Worm (Caenorhabditis elegans) whole organism, L1 larva: ENCODE measurements around the gene inf-1.

Experiments used
- C04F5.9 ChIP-seq: sonication (generic microtip); optimal IDR thresholded peaks from 2 replicates; lab custom pipeline; 2016; ENCODE audit warnings: missing genetic modification characterization, missing compliant biosample characterization
- C34B4.2 ChIP-seq: sonication (generic microtip); optimal IDR thresholded peaks from 2 replicates; lab custom pipeline; 2017; ENCODE audit warnings: mild to moderate bottlenecking, missing genetic modification characterization, missing compliant biosample characterization
- Y116A8C.19 ChIP-seq: sonication (generic microtip); optimal IDR thresholded peaks from 2 replicates; lab custom pipeline; 2016; ENCODE audit warnings: missing compliant biosample characterization, missing genetic modification characterization, borderline replicate concordance
- aly-2 ChIP-seq: fragments of 150-350 bp; optimal IDR thresholded peaks from 2 replicates; lab custom pipeline; 2014; ENCODE audit warnings: missing biosample characterization, missing genetic modification characterization
- ama-1 ChIP-seq: fragments of 150-350 bp; optimal IDR thresholded peaks from 2 replicates; lab custom pipeline; 2014
- blmp-1 ChIP-seq: fragments of 150-350 bp; optimal IDR thresholded peaks from 2 replicates; lab custom pipeline; 2014; ENCODE audit warnings: missing biosample characterization, missing genetic modification characterization
- ceh-63 ChIP-seq: fragments of 200-800 bp; sonication (Bioruptor generic); optimal IDR thresholded peaks from 2 replicates; lab custom pipeline; 2018; ENCODE audit warnings: mild to moderate bottlenecking, missing genetic modification characterization, missing compliant biosample characterization
- ceh-8 ChIP-seq: fragments of 200-800 bp; sonication (Bioruptor generic); optimal IDR thresholded peaks from 2 replicates; lab custom pipeline; 2018; ENCODE audit warnings: mild to moderate bottlenecking, missing genetic modification characterization, moderate library complexity, missing compliant biosample characterization
- ceh-88 ChIP-seq: fragments of 200-800 bp; sonication (Bioruptor generic); IDR thresholded peaks from 2 replicates; pipeline ENCODE4 v1.3.6; 2022; ENCODE audit warnings: missing genetic modification characterization, missing compliant biosample characterization
- ceh-90 ChIP-seq: sonication (generic microtip); optimal IDR thresholded peaks from 2 replicates; lab custom pipeline; 2016; ENCODE audit warnings: missing genetic modification characterization, missing compliant biosample characterization
- ces-1 ChIP-seq: fragments of 150-350 bp; optimal IDR thresholded peaks from 2 replicates; lab custom pipeline; 2014; ENCODE audit warnings: missing biosample characterization, missing genetic modification reagents, missing genetic modification characterization
- dpl-1 ChIP-seq, 3 experiments: fragments of 150-350 bp in 2 of 3; sonication (generic microtip) in 1 of 3; optimal IDR thresholded peaks; 2 replicates each; lab custom pipeline; 2014 to 2017; ENCODE audit warnings: missing biosample characterization in 3 of 3, missing genetic modification characterization in 3 of 3, missing genetic modification reagents in 3 of 3
- dsc-1 ChIP-seq: sonication (generic microtip); optimal IDR thresholded peaks from 2 replicates; lab custom pipeline; 2016; ENCODE audit warnings: mild to moderate bottlenecking, missing genetic modification characterization, missing compliant biosample characterization
- efl-1 ChIP-seq, 4 experiments: fragments of 150-350 bp; optimal IDR thresholded peaks in 3 of 4; peaks in 1 of 4; 1 replicate in 1 of 4; 2 replicates in 3 of 4; lab custom pipeline; 2014; ENCODE audit warnings: missing biosample characterization in 2 of 4, missing genetic modification characterization in 2 of 4, missing genetic modification reagents in 2 of 4
- egl-27 ChIP-seq, 2 experiments: fragments of 150-350 bp in 1 of 2; sonication (generic microtip); optimal IDR thresholded peaks; 3 replicates each; lab custom pipeline; 2017 to 2018; ENCODE audit warnings: missing biosample characterization in 2 of 2, missing genetic modification characterization in 2 of 2, missing genetic modification reagents in 2 of 2
- ets-5 ChIP-seq: fragments of 200-800 bp; sonication (Bioruptor generic); IDR thresholded peaks from 2 replicates; pipeline ENCODE4 v1.3.6; 2022; ENCODE audit warnings: missing genetic modification characterization, missing compliant biosample characterization
- fkh-10 ChIP-seq: sonication (generic microtip); optimal IDR thresholded peaks from 2 replicates; lab custom pipeline; 2017; ENCODE audit warnings: missing biosample characterization, missing genetic modification reagents, missing genetic modification characterization
- fkh-8 ChIP-seq: sonication (generic microtip); optimal IDR thresholded peaks from 2 replicates; lab custom pipeline; 2016; ENCODE audit warnings: mild to moderate bottlenecking, missing genetic modification characterization, missing compliant biosample characterization
- hlh-17 ChIP-seq: fragments of 200-800 bp; sonication (Bioruptor generic); optimal IDR thresholded peaks from 2 replicates; lab custom pipeline; 2018; ENCODE audit warnings: missing genetic modification characterization, mild to moderate bottlenecking, missing compliant biosample characterization, moderate library complexity, borderline replicate concordance
- hlh-4 ChIP-seq: sonication (generic microtip); optimal IDR thresholded peaks from 2 replicates; lab custom pipeline; 2016; ENCODE audit warnings: mild to moderate bottlenecking, missing genetic modification characterization, missing compliant biosample characterization
- hpl-2 ChIP-seq: fragments of 150-350 bp; optimal IDR thresholded peaks from 2 replicates; lab custom pipeline; 2014; ENCODE audit warnings: missing biosample characterization, missing genetic modification reagents, missing genetic modification characterization
- irx-1 ChIP-seq: sonication (generic microtip); optimal IDR thresholded peaks from 2 replicates; lab custom pipeline; 2016; ENCODE audit warnings: missing genetic modification characterization, missing compliant biosample characterization
- lin-13 ChIP-seq: fragments of 150-350 bp; optimal IDR thresholded peaks from 2 replicates; lab custom pipeline; 2014; ENCODE audit warnings: missing biosample characterization, missing genetic modification reagents, missing genetic modification characterization
- lin-14 ChIP-seq: fragments of 200-800 bp; sonication (Bioruptor generic); optimal IDR thresholded peaks from 2 replicates; lab custom pipeline; 2018; ENCODE audit warnings: mild to moderate bottlenecking, missing genetic modification characterization, moderate library complexity, missing compliant biosample characterization
- lin-35 ChIP-seq, 2 experiments: fragments of 150-350 bp; optimal IDR thresholded peaks; 2 replicates each; lab custom pipeline; 2014; ENCODE audit warnings: missing biosample characterization in 2 of 2, missing genetic modification characterization in 2 of 2, missing genetic modification reagents in 2 of 2
- lsy-2 ChIP-seq, 2 experiments: fragments of 150-350 bp; optimal IDR thresholded peaks; 2 replicates each; lab custom pipeline; 2014; ENCODE audit warnings: missing biosample characterization in 2 of 2, missing genetic modification characterization in 2 of 2
- mdl-1 ChIP-seq, 2 experiments: fragments of 150-350 bp; optimal IDR thresholded peaks; 2 replicates each; lab custom pipeline; 2014 to 2017; ENCODE audit warnings: missing biosample characterization in 2 of 2, missing genetic modification characterization in 2 of 2, inconsistent platforms in 1 of 2
- nhr-12 ChIP-seq: sonication (generic microtip); optimal IDR thresholded peaks from 2 replicates; lab custom pipeline; 2017; ENCODE audit warnings: missing biosample characterization, missing genetic modification characterization
- nhr-20 ChIP-seq: sonication (generic microtip); optimal IDR thresholded peaks from 2 replicates; lab custom pipeline; 2016; ENCODE audit warnings: mild to moderate bottlenecking, missing genetic modification characterization, missing compliant biosample characterization
- nhr-237 ChIP-seq: fragments of 150-350 bp; optimal IDR thresholded peaks from 2 replicates; lab custom pipeline; 2014; ENCODE audit warnings: missing biosample characterization, missing genetic modification characterization
- nhr-28 ChIP-seq: fragments of 150-350 bp; optimal IDR thresholded peaks from 2 replicates; lab custom pipeline; 2014; ENCODE audit warnings: missing biosample characterization, missing genetic modification characterization
- nhr-47 ChIP-seq: sonication (generic microtip); optimal IDR thresholded peaks from 2 replicates; lab custom pipeline; 2016; ENCODE audit warnings: mild to moderate bottlenecking, missing genetic modification characterization, moderate library complexity, missing compliant biosample characterization
- nhr-77 ChIP-seq: fragments of 150-350 bp; optimal IDR thresholded peaks from 2 replicates; lab custom pipeline; 2014; ENCODE audit warnings: missing biosample characterization, missing genetic modification characterization
- nhr-84 ChIP-seq: sonication (generic microtip); optimal IDR thresholded peaks from 2 replicates; lab custom pipeline; 2017; ENCODE audit warnings: missing biosample characterization, missing genetic modification characterization
- nhr-85 ChIP-seq: sonication (generic microtip); peaks from one replicate; lab custom pipeline; 2016; ENCODE audit warnings: missing genetic modification characterization, inconsistent platforms, missing compliant biosample characterization
- pag-3 ChIP-seq: sonication (generic microtip); optimal IDR thresholded peaks from 2 replicates; lab custom pipeline; 2017; ENCODE audit warnings: missing genetic modification characterization, mild to moderate bottlenecking, missing compliant biosample characterization, antibody characterized with exemption, borderline replicate concordance; ENCODE audit not compliant: insufficient read depth
- skn-1 ChIP-seq: fragments of 150-350 bp; optimal IDR thresholded peaks from 2 replicates; lab custom pipeline; 2014; ENCODE audit warnings: missing biosample characterization, missing genetic modification characterization
- snu-23 ChIP-seq: sonication (generic microtip); optimal IDR thresholded peaks from 2 replicates; lab custom pipeline; 2016; ENCODE audit warnings: missing genetic modification characterization, missing compliant biosample characterization
- sox-4 ChIP-seq: sonication (generic microtip); optimal IDR thresholded peaks from 2 replicates; lab custom pipeline; 2016; ENCODE audit warnings: missing genetic modification characterization, missing compliant biosample characterization
- sptf-1 ChIP-seq: fragments of 150-350 bp; optimal IDR thresholded peaks from 2 replicates; lab custom pipeline; 2014; ENCODE audit warnings: missing biosample characterization, missing genetic modification characterization
- sup-37 ChIP-seq: fragments of 200-800 bp; sonication (Bioruptor generic); optimal IDR thresholded peaks from 2 replicates; lab custom pipeline; 2018; ENCODE audit warnings: mild to moderate bottlenecking, missing genetic modification characterization, missing compliant biosample characterization
- tlp-1 ChIP-seq: fragments of 150-350 bp; optimal IDR thresholded peaks from 2 replicates; lab custom pipeline; 2014; ENCODE audit warnings: missing biosample characterization, missing genetic modification characterization
- unc-30 ChIP-seq: sonication (generic microtip); optimal IDR thresholded peaks from 2 replicates; lab custom pipeline; 2017; ENCODE audit warnings: missing biosample characterization, missing genetic modification characterization
- unc-62 ChIP-seq: fragments of 150-350 bp; optimal IDR thresholded peaks from 2 replicates; lab custom pipeline; 2014; ENCODE audit warnings: missing biosample characterization, missing genetic modification reagents, missing genetic modification characterization
- vab-15 ChIP-seq: sonication (generic microtip); optimal IDR thresholded peaks from 2 replicates; lab custom pipeline; 2017; ENCODE audit warnings: missing genotype, mild to moderate bottlenecking, missing genetic modification characterization, missing compliant biosample characterization
- ztf-4 ChIP-seq: fragments of 150-350 bp; optimal IDR thresholded peaks from 2 replicates; lab custom pipeline; 2014; ENCODE audit warnings: missing biosample characterization, missing genetic modification characterization

The inf-1 gene

DNA sequence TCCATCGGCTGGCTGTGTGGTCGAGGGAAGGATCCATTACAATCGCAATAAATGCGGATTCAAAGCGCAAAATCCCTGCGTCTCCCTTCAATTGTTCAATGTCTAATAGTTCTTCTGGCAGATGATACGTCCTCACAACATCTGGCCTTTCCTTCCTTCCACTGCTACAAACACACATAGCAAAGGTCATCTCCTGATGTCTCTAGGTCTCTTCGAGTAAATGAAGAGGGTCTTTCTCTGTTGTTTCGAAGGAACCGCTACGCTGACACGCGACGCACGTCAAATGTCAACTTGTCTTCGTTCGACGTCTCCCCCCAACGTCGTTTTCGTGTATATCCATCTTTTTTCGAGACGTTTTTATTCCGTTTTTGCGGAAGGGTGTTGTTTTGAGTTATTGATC, 48.9 kb downstream of the inf-1 start (continued):
- TF ChIP-seq efl-1 (optimal IDR thresholded peaks at IDR 0.05; lab: Kevin White, UChicago) = peak; percentile 48 to 62
- TF ChIP-seq efl-1 (GFP tag; optimal IDR thresholded peaks at IDR 0.05 in 1 of 2; lab: Kevin White, UChicago) = peak; percentile 40 to 82
- peak in 1 of 2 experiments; percentile 35 for TF ChIP-seq mdl-1 (tag; optimal IDR thresholded peaks at IDR 0.05; lab: Kevin White, UChicago)
- no peak for TF ChIP-seq ceh-90 (tag; lab: Kevin White, UChicago)
- no peak for TF ChIP-seq ces-1
- TF ChIP-seq skn-1 (tag; lab: Kevin White, UChicago) = peak; percentile 3
- no peak for TF ChIP-seq nhr-84
- TF ChIP-seq nhr-12 (tag; lab: Kevin White, UChicago) = no peak
- TF ChIP-seq ceh-8 = no peak
- no peak for TF ChIP-seq sox-4 (tag; lab: Kevin White, UChicago)
- no peak for TF ChIP-seq tlp-1 (tag; lab: Kevin White, UChicago)
- TF ChIP-seq lsy-2 (tag; optimal IDR thresholded peaks at IDR 0.05; lab: Kevin White, UChicago) = peak; percentile 79 to 94
- TF ChIP-seq vab-15 (tag; lab: Kevin White, UChicago) = no peak
- TF ChIP-seq C04F5.9 (tag; lab: Kevin White, UChicago) = peak; percentile 96
- no peak for TF ChIP-seq unc-30
- no peak for TF ChIP-seq Y116A8C.19 (tag; lab: Kevin White, UChicago)
- TF ChIP-seq ceh-88 (GFP tag; lab: Robert Waterston, UW) = no peak
- peak; percentile 92 for TF ChIP-seq nhr-85 (tag; lab: Kevin White, UChicago)
- peak; percentile 11 for TF ChIP-seq aly-2 (tag; lab: Kevin White, UChicago)
- peak; percentile 80 for TF ChIP-seq unc-62 (GFP tag; lab: Kevin White, UChicago)
- TF ChIP-seq hlh-4 (tag; lab: Kevin White, UChicago) = no peak
- TF ChIP-seq ztf-4 (tag; lab: Kevin White, UChicago) = peak; percentile 47
- peak; percentile 43 to 72 for TF ChIP-seq lin-35 (GFP tag; optimal IDR thresholded peaks at IDR 0.05; lab: Kevin White, UChicago)
- no peak for TF ChIP-seq nhr-28 (tag; lab: Kevin White, UChicago)
- TF ChIP-seq dpl-1 (GFP tag; optimal IDR thresholded peaks at IDR 0.05; lab: Kevin White, UChicago) = peak; percentile 55 to 58 (median 55)
- peak; percentile 87 for TF ChIP-seq snu-23 (GFP tag; lab: Kevin White, UChicago)
- TF ChIP-seq sptf-1 (tag; lab: Kevin White, UChicago) = no peak
- no peak for TF ChIP-seq ets-5 (GFP tag; lab: Robert Waterston, UW)
- TF ChIP-seq ceh-63 = no peak
- no peak for TF ChIP-seq C34B4.2 (tag; lab: Kevin White, UChicago)
- no peak for TF ChIP-seq nhr-237 (tag; lab: Kevin White, UChicago)
- no peak for TF ChIP-seq ama-1 (lab: Kevin White, UChicago)
- TF ChIP-seq egl-27 (tag; optimal IDR thresholded peaks at IDR 0.05; lab: Kevin White, UChicago) = peak in 1 of 2 experiments; percentile 0
- TF ChIP-seq fkh-8 (tag; lab: Kevin White, UChicago) = no peak
- peak; percentile 71 for TF ChIP-seq nhr-20 (tag; lab: Kevin White, UChicago)
- no peak for TF ChIP-seq pag-3 (tag; lab: Kevin White, UChicago)
- TF ChIP-seq lin-13 (GFP tag; lab: Kevin White, UChicago) = peak; percentile 69
- peak; percentile 91 for TF ChIP-seq lin-14 (GFP tag; lab: Kevin White, UChicago)
- no peak for TF ChIP-seq hpl-2 (GFP tag; lab: Kevin White, UChicago)
- TF ChIP-seq blmp-1 = peak; percentile 92
- TF ChIP-seq hlh-17 (GFP tag; lab: Kevin White, UChicago) = no peak
- no peak for TF ChIP-seq sup-37 (GFP tag; lab: Kevin White, UChicago)
- TF ChIP-seq irx-1 (tag; lab: Kevin White, UChicago) = no peak
- peak; percentile 49 for TF ChIP-seq nhr-47 (tag; lab: Kevin White, UChicago)
- no peak for TF ChIP-seq fkh-10 (GFP tag; lab: Kevin White, UChicago)
- TF ChIP-seq dsc-1 (tag; lab: Kevin White, UChicago) = peak; percentile 78
- TF ChIP-seq nhr-77 = peak; percentile 47
- TF ChIP-seq, all 84 proteins: peak for 36
